Fruit fly (Drosophila melanogaster): ENCODE results near the gene Clp.

The Clp gene

DNA sequence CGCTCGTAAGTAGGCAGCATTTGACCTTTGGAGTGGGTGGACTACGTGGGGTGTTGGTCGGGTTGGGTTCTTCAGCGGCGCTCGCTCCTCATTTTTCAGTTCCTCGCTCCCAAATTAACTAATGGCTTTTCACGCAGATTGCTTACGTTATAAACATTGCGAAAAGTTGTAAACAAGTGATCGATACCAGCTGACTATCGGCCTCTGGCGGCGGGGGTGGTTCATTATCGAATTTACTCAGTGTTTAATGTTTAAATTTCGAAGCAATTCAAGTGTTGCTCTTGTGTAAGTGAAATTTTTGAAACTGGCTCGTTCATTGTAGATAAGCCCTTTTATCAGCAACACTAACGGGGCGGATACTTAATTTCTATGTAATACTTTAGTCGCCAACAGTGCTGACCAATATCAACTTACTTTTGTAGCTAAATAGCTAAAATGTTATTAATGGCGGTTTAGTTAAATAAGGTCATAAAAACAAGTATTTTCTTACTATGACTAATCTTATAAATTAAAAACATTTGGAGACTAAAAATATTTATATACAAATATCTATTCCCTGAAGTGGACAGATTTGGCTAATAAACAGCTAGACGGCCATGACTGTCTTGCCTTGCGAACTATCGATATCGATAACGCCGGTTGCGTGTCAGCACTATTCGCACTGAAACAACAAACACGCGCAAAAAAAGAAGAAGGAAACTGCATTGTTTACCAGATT lies at the start of gene Clp, which contains the start of gene PGAP2 (continued):
- TF ChIP-seq CG3726 (GFP tag; IDR thresholded peaks at IDR 0.05) (0 out of 3 replicates have a peak, but pooled peaks have one; percentile 16), CG6791 (GFP tag; IDR thresholded peaks at IDR 0.05; ENCODE audit: partially characterized antibody) (no peak), cwo (GFP tag; optimal IDR thresholded peaks at IDR 0.05) (peak; percentile 38), crol (GFP tag; IDR thresholded peaks at IDR 0.05) (no peak), CG2889 (GFP tag; IDR thresholded peaks at IDR 0.05) (peak; percentile 59; the same call in 2 of the 3 replicates), wek (GFP tag; optimal IDR thresholded peaks at IDR 0.05) (no peak), Dad (GFP tag; optimal IDR thresholded peaks at IDR 0.05) (no peak), CG11696 (GFP tag; IDR thresholded peaks at IDR 0.05) (no peak), crc (GFP tag; optimal IDR thresholded peaks at IDR 0.05) (no peak), CG34376 (GFP tag; optimal IDR thresholded peaks at IDR 0.05) (no peak), nom (GFP tag; optimal IDR thresholded peaks at IDR 0.05) (peak; percentile 3), tgo (GFP tag; IDR thresholded peaks at IDR 0.05) (peak; percentile 80), z (GFP tag; IDR thresholded peaks at IDR 0.05) (no peak), chinmo (GFP tag; IDR thresholded peaks at IDR 0.05; ENCODE audit: partially characterized antibody) (no peak), aop (GFP tag; IDR thresholded peaks at IDR 0.05) (no peak), tap (tag; optimal IDR thresholded peaks at IDR 0.05) (no peak), CG7987 (GFP tag; optimal IDR thresholded peaks at IDR 0.05) (peak; percentile 23), slou (GFP tag; optimal IDR thresholded peaks at IDR 0.05) (peak; percentile 49), TFAM (GFP tag; optimal IDR thresholded peaks at IDR 0.05) (no peak), ems (GFP tag; optimal IDR thresholded peaks at IDR 0.05) (peak; percentile 41), kah (GFP tag; optimal IDR thresholded peaks at IDR 0.05) (no peak), eve (GFP tag; optimal IDR thresholded peaks at IDR 0.05) (no peak), fu2 (GFP tag; optimal IDR thresholded peaks at IDR 0.05) (peak; percentile 11), p53 (GFP tag; optimal IDR thresholded peaks at IDR 0.05) (no peak), CG42726 (GFP tag; IDR thresholded peaks at IDR 0.05; ENCODE audit: partially characterized antibody) (no peak), B-H2 (GFP tag; optimal IDR thresholded peaks at IDR 0.05) (peak; percentile 23), CG5180 (GFP tag; optimal IDR thresholded peaks at IDR 0.05) (peak; percentile 46), CG12219 (GFP tag; optimal IDR thresholded peaks at IDR 0.05) (no peak), Lim3 (GFP tag; IDR thresholded peaks at IDR 0.05) (no peak), CG1647 (GFP tag; optimal IDR thresholded peaks at IDR 0.05) (peak; percentile 2), Sry-δ (GFP tag; optimal IDR thresholded peaks at IDR 0.05) (peak; percentile 77), CG2199 (GFP tag; IDR thresholded peaks at IDR 0.05) (no peak), sqz (GFP tag; optimal IDR thresholded peaks at IDR 0.05) (no peak), bsh (GFP tag; optimal IDR thresholded peaks at IDR 0.05) (peak in 1 of 2 experiments; percentile 72), Hmx (GFP tag; optimal IDR thresholded peaks at IDR 0.05) (no peak), CG8924 (tag; optimal IDR thresholded peaks at IDR 0.05) (peak; percentile 77), CG6765 (GFP tag; optimal IDR thresholded peaks at IDR 0.05) (no peak), ap (GFP tag; IDR thresholded peaks at IDR 0.05) (peak; percentile 62; the same call in 1 of the 2 replicates), Meics (GFP tag; optimal IDR thresholded peaks at IDR 0.05) (peak; percentile 66), Nf-YB (GFP tag; optimal IDR thresholded peaks at IDR 0.05) (peak; percentile 51), CG33557 (GFP tag; optimal IDR thresholded peaks at IDR 0.05) (peak; percentile 53), zen2 (GFP tag; IDR thresholded peaks at IDR 0.05; ENCODE audit: partially characterized antibody) (no peak), CG4282 (GFP tag; optimal IDR thresholded peaks at IDR 0.05) (no peak), Bdp1 (GFP tag; optimal IDR thresholded peaks at IDR 0.05) (peak; percentile 20), dan (GFP tag; IDR thresholded peaks at IDR 0.05) (no peak), CG6654 (GFP tag; optimal IDR thresholded peaks at IDR 0.05) (peak; percentile 8), pnt (GFP tag; optimal IDR thresholded peaks at IDR 0.05) (peak; percentile 16), CG30431 (GFP tag; optimal IDR thresholded peaks at IDR 0.05) (peak; percentile 19), NK7.1 (GFP tag; optimal IDR thresholded peaks at IDR 0.05) (peak; percentile 6), CG5245 (GFP tag; optimal IDR thresholded peaks at IDR 0.05) (peak; percentile 42)
